Worm (Caenorhabditis elegans): ENCODE measurements around the gene C47A4.3.
A peak's percentile ranks its signal among the peaks of the same experiment; 100 is the strongest.

ce11 chrIV:13702681-13703080 lies 39.5 kb downstream of the C47A4.3 start:
- TF ChIP-seq nhr-11 (tag; optimal IDR thresholded peaks at IDR 0.05) (no peak), lsy-2 (tag; optimal IDR thresholded peaks at IDR 0.05) (no peak), nhr-76 (tag; optimal IDR thresholded peaks at IDR 0.05) (no peak), nhr-77 (tag; optimal IDR thresholded peaks at IDR 0.05) (no peak), elt-2 (tag; optimal IDR thresholded peaks at IDR 0.05) (no peak), egl-27 (tag; optimal IDR thresholded peaks at IDR 0.05) (no peak), grh-1 (GFP tag; IDR thresholded peaks at IDR 0.05) (no peak), nhr-20 (tag; optimal IDR thresholded peaks at IDR 0.05) (no peak), ceh-82 (tag; optimal IDR thresholded peaks at IDR 0.05) (no peak), skn-1 (tag; optimal IDR thresholded peaks at IDR 0.05) (no peak), ama-1 (optimal IDR thresholded peaks at IDR 0.05) (no peak), zag-1 (tag; optimal IDR thresholded peaks at IDR 0.05) (no peak), pqm-1 (tag; optimal IDR thresholded peaks at IDR 0.05) (no peak), lin-14 (GFP tag; optimal IDR thresholded peaks at IDR 0.05) (peak; percentile 2)

All from whole organism, L1 larva.